Fruit fly (Drosophila melanogaster) whole organism, embryonic: ENCODE results near the gene CG11726.
A peak's percentile ranks its signal among the peaks of the same experiment; 100 is the strongest.

Source experiments
- Atf-2 ChIP-seq: fragments of 200-800 bp; sonication (Bioruptor generic); optimal IDR thresholded peaks from 2 replicates; lab custom pipeline; 2016; ENCODE audit warnings: missing biosample characterization, missing genetic modification characterization
- Blimp-1 ChIP-seq: fragments of 200-800 bp; sonication (Bioruptor generic); optimal IDR thresholded peaks from 3 replicates; lab custom pipeline; 2018; ENCODE audit warnings: missing biosample characterization, missing genetic modification characterization, mild to moderate bottlenecking, moderate library complexity, missing genetic modification reagents
- CG1024 ChIP-seq: fragments of 200-800 bp; sonication (Bioruptor generic); IDR thresholded peaks from 2 replicates; pipeline ENCODE4 v1.3.6; 2022; ENCODE audit warnings: missing biosample characterization, missing genetic modification characterization
- CG11560 ChIP-seq: fragments of 200-800 bp; sonication (Bioruptor generic); IDR thresholded peaks from 3 replicates; pipeline ENCODE4 v1.3.6; 2022; ENCODE audit warnings: missing biosample characterization, missing genetic modification characterization
- CG12071 ChIP-seq: fragments of 200-800 bp; sonication (Bioruptor generic); optimal IDR thresholded peaks from 3 replicates; lab custom pipeline; 2018; ENCODE audit warnings: missing biosample characterization, mild to moderate bottlenecking, missing genetic modification characterization
- CG12391 ChIP-seq: fragments of 200-800 bp; sonication (Bioruptor generic); optimal IDR thresholded peaks from 3 replicates; lab custom pipeline; 2018; ENCODE audit warnings: missing biosample characterization, mild to moderate bottlenecking, missing genetic modification characterization, moderate library complexity
- CG13424 ChIP-seq: fragments of 200-800 bp; sonication (Bioruptor generic); optimal IDR thresholded peaks from 2 replicates; lab custom pipeline; 2019; ENCODE audit warnings: missing biosample characterization, mild to moderate bottlenecking, missing genetic modification characterization, moderate library complexity
- CG14050 ChIP-seq: fragments of 200-800 bp; sonication (Bioruptor generic); IDR thresholded peaks from 3 replicates; pipeline ENCODE4 v1.3.6; 2022; ENCODE audit warnings: missing biosample characterization, missing genetic modification characterization
- CG14441 ChIP-seq: fragments of 200-800 bp; sonication (Bioruptor generic); IDR thresholded peaks from 2 replicates; pipeline ENCODE4 v1.3.6; 2022; ENCODE audit warnings: missing biosample characterization, missing genetic modification characterization
- CG1647 ChIP-seq: fragments of 200-800 bp; sonication (Bioruptor generic); optimal IDR thresholded peaks from 3 replicates; lab custom pipeline; 2016; ENCODE audit warnings: missing biosample characterization, missing genetic modification characterization
- CG17328 ChIP-seq: fragments of 200-800 bp; sonication (Bioruptor generic); IDR thresholded peaks from 2 replicates; pipeline ENCODE4 v1.3.6; 2022; ENCODE audit warnings: missing biosample characterization, missing genetic modification characterization
- CG3995 ChIP-seq: fragments of 200-800 bp; sonication (Bioruptor generic); optimal IDR thresholded peaks from 3 replicates; lab custom pipeline; 2016; ENCODE audit warnings: missing biosample characterization, missing genetic modification characterization
- CG4854 ChIP-seq: fragments of 200-800 bp; sonication (Bioruptor generic); optimal IDR thresholded peaks from 2 replicates; lab custom pipeline; 2016; ENCODE audit warnings: missing biosample characterization, missing genetic modification characterization, inconsistent platforms
- CG6272 ChIP-seq: fragments of 200-800 bp; sonication (Bioruptor generic); IDR thresholded peaks from 2 replicates; pipeline ENCODE4 v1.3.6; 2022; ENCODE audit warnings: missing biosample characterization, missing genetic modification characterization
- CG6813 ChIP-seq: fragments of 200-800 bp; sonication (Bioruptor generic); optimal IDR thresholded peaks from 2 replicates; lab custom pipeline; 2017; ENCODE audit warnings: missing biosample characterization, missing genetic modification characterization, mild to moderate bottlenecking, moderate library complexity, missing genetic modification reagents
- CG7786 ChIP-seq: fragments of 200-800 bp; sonication (Bioruptor generic); optimal IDR thresholded peaks from 2 replicates; lab custom pipeline; 2016; ENCODE audit warnings: missing biosample characterization, missing genetic modification characterization
- CG8359 ChIP-seq: fragments of 200-800 bp; sonication (Bioruptor generic); optimal IDR thresholded peaks from 2 replicates; lab custom pipeline; 2017; ENCODE audit warnings: missing biosample characterization, mild to moderate bottlenecking, missing genetic modification characterization, borderline replicate concordance
- CrebB ChIP-seq: fragments of 200-800 bp; sonication (Bioruptor generic); optimal IDR thresholded peaks from 3 replicates; lab custom pipeline; 2018; ENCODE audit warnings: missing biosample characterization, mild to moderate bottlenecking, missing genetic modification characterization
- Deaf1 ChIP-seq: fragments of 200-800 bp; optimal IDR thresholded peaks from 3 replicates; lab custom pipeline; 2019; ENCODE audit warnings: missing biosample characterization, mild to moderate bottlenecking, missing genetic modification characterization, moderate library complexity
- Dfd ChIP-seq, 2 experiments: fragments of >200 bp; optimal IDR thresholded peaks; 2 replicates each; lab custom pipeline; 2017; ENCODE audit warnings: missing biosample characterization in 2 of 2, missing genetic modification characterization in 2 of 2
- Dip3 ChIP-seq: fragments of 200-800 bp; sonication (Bioruptor generic); optimal IDR thresholded peaks from 3 replicates; lab custom pipeline; 2016; ENCODE audit warnings: missing biosample characterization, missing genetic modification characterization
- Drgx ChIP-seq: fragments of 200-800 bp; sonication (Bioruptor generic); IDR thresholded peaks from 2 replicates; pipeline ENCODE4 v1.3.6; 2022; ENCODE audit warnings: missing biosample characterization, missing genetic modification characterization
- Gug ChIP-seq: fragments of 200-800 bp; sonication (Bioruptor generic); IDR thresholded peaks from 4 replicates; pipeline ENCODE4 v1.3.6; 2022; ENCODE audit warnings: missing biosample characterization, missing genetic modification characterization
- H2.0 ChIP-seq: fragments of 200-800 bp; sonication (Bioruptor generic); IDR thresholded peaks from 2 replicates; pipeline ENCODE4 v1.3.6; 2022; ENCODE audit warnings: missing biosample characterization, missing genetic modification characterization
- Lhr ChIP-seq: fragments of 200-800 bp; sonication (Bioruptor generic); optimal IDR thresholded peaks from 3 replicates; lab custom pipeline; 2017; ENCODE audit warnings: mild to moderate bottlenecking, missing biosample characterization, missing genetic modification reagents, missing genetic modification characterization
- MBD-R2 ChIP-seq: fragments of 200-800 bp; sonication (Bioruptor generic); IDR thresholded peaks from 2 replicates; pipeline ENCODE4 v1.3.6; 2022; ENCODE audit warnings: missing biosample characterization, missing genetic modification characterization
- Meics ChIP-seq: fragments of 200-800 bp; sonication (Bioruptor generic); optimal IDR thresholded peaks from 2 replicates; lab custom pipeline; 2017; ENCODE audit warnings: missing biosample characterization, mild to moderate bottlenecking, missing genetic modification characterization
- Nf-YA ChIP-seq: fragments of 200-800 bp; sonication (Bioruptor generic); IDR thresholded peaks from 2 replicates; pipeline ENCODE4 v1.3.6; 2022; ENCODE audit warnings: missing biosample characterization, missing genetic modification characterization
- Six4 ChIP-seq: fragments of 200-800 bp; sonication (Bioruptor generic); optimal IDR thresholded peaks from 2 replicates; lab custom pipeline; 2016; ENCODE audit warnings: missing biosample characterization, missing genetic modification characterization
- ara ChIP-seq: fragments of 200-800 bp; sonication (Bioruptor generic); IDR thresholded peaks from 2 replicates; pipeline ENCODE4 v1.3.6; 2022; ENCODE audit warnings: missing biosample characterization, missing genetic modification characterization
- bbx ChIP-seq: fragments of 200-800 bp; sonication (Bioruptor generic); IDR thresholded peaks from 2 replicates; pipeline ENCODE4 v1.3.6; 2022; ENCODE audit warnings: missing biosample characterization, missing genetic modification characterization; ENCODE audit not compliant: partially characterized antibody
- bigmax ChIP-seq: fragments of 200-800 bp; sonication (Bioruptor generic); optimal IDR thresholded peaks from 2 replicates; lab custom pipeline; 2018; ENCODE audit warnings: missing biosample characterization, mild to moderate bottlenecking, missing genetic modification characterization
- cas ChIP-seq: fragments of 200-800 bp; sonication (Bioruptor generic); IDR thresholded peaks from 2 replicates; pipeline ENCODE4 v1.3.6; 2022; ENCODE audit warnings: missing biosample characterization, missing genetic modification characterization
- danr ChIP-seq: fragments of 200-800 bp; sonication (Bioruptor generic); IDR thresholded peaks from 2 replicates; pipeline ENCODE4 v1.3.6; 2022; ENCODE audit warnings: missing biosample characterization, missing genetic modification characterization
- gro ChIP-seq: fragments of 200-800 bp; sonication (Bioruptor generic); optimal IDR thresholded peaks from 2 replicates; lab custom pipeline; 2016; ENCODE audit warnings: missing biosample characterization, missing genetic modification characterization
- gt ChIP-seq: fragments of 200-800 bp; sonication (Bioruptor generic); IDR thresholded peaks from 2 replicates; pipeline ENCODE4 v1.3.6; 2022; ENCODE audit warnings: missing biosample characterization, missing genetic modification characterization
- ham ChIP-seq: fragments of 200-800 bp; sonication (Bioruptor generic); IDR thresholded peaks from 2 replicates; pipeline ENCODE4 v1.3.6; 2022; ENCODE audit warnings: missing biosample characterization, missing genetic modification characterization
- mld ChIP-seq: fragments of 200-800 bp; sonication (Bioruptor generic); IDR thresholded peaks from 3 replicates; pipeline ENCODE4 v1.3.6; 2022; ENCODE audit warnings: missing biosample characterization, missing genetic modification characterization; ENCODE audit not compliant: partially characterized antibody
- pb ChIP-seq: fragments of 200-800 bp; sonication (Bioruptor generic); optimal IDR thresholded peaks from 3 replicates; lab custom pipeline; 2016; ENCODE audit warnings: missing biosample characterization, missing genetic modification characterization
- pho ChIP-seq: fragments of 200-800 bp; sonication (Bioruptor generic); optimal IDR thresholded peaks from 2 replicates; lab custom pipeline; 2016; ENCODE audit warnings: missing biosample characterization, missing genetic modification characterization
- psq ChIP-seq: fragments of 200-800 bp; sonication (Bioruptor generic); optimal IDR thresholded peaks from 2 replicates; lab custom pipeline; 2017; ENCODE audit warnings: missing biosample characterization, missing genetic modification characterization
- repo ChIP-seq: fragments of 200-800 bp; sonication (Bioruptor generic); optimal IDR thresholded peaks from 2 replicates; lab custom pipeline; 2016; ENCODE audit warnings: missing biosample characterization, missing genetic modification characterization
- salm ChIP-seq: fragments of 200-800 bp; sonication (Bioruptor generic); optimal IDR thresholded peaks from 2 replicates; lab custom pipeline; 2018; ENCODE audit warnings: missing biosample characterization, mild to moderate bottlenecking, missing genetic modification characterization
- sens ChIP-seq: fragments of 200-800 bp; sonication (Bioruptor generic); peaks from one replicate; lab custom pipeline; 2016; ENCODE audit warnings: missing biosample characterization, missing genetic modification characterization
- slbo ChIP-seq: fragments of 200-800 bp; sonication (Bioruptor generic); IDR thresholded peaks from 2 replicates; pipeline ENCODE4 v1.3.6; 2022; ENCODE audit warnings: missing biosample characterization, missing genetic modification characterization
- slp2 ChIP-seq: fragments of 200-800 bp; sonication (Bioruptor generic); optimal IDR thresholded peaks from 2 replicates; lab custom pipeline; 2016; ENCODE audit warnings: missing biosample characterization, missing genetic modification characterization
- ssp ChIP-seq: fragments of 200-800 bp; sonication (Bioruptor generic); IDR thresholded peaks from 2 replicates; pipeline ENCODE4 v1.3.6; 2022; ENCODE audit warnings: missing biosample characterization, missing genetic modification characterization
- tx ChIP-seq: fragments of 200-800 bp; sonication (Bioruptor generic); optimal IDR thresholded peaks from 2 replicates; lab custom pipeline; 2016; ENCODE audit warnings: missing biosample characterization, missing genetic modification characterization
- unpg ChIP-seq: fragments of 200-800 bp; sonication (Bioruptor generic); optimal IDR thresholded peaks from 3 replicates; lab custom pipeline; 2018; ENCODE audit warnings: missing biosample characterization, mild to moderate bottlenecking, missing genetic modification characterization, moderate library complexity

Gene CG11726

dm6 chr3L:11350680-11351665, 43.5 kb upstream of the CG11726 start (continued):
- TF ChIP-seq repo = no peak
- no peak for TF ChIP-seq Atf-2 (GFP tag; lab: Kevin White, UChicago)
- peak; percentile 18; the same call in 1 of the 2 replicates for TF ChIP-seq ara (GFP tag; lab: Robert Waterston, UW)
- TF ChIP-seq CG8359 (GFP tag; lab: Kevin White, UChicago) = no peak
- TF ChIP-seq Six4 (GFP tag; lab: Kevin White, UChicago) = peak; percentile 19
- TF ChIP-seq Dip3 (GFP tag; lab: Kevin White, UChicago) = peak; percentile 56
- peak; percentile 26 for TF ChIP-seq Deaf1
- TF ChIP-seq Lhr = no peak
- TF ChIP-seq danr (GFP tag; lab: Robert Waterston, UW) = no peak
- TF ChIP-seq pho (GFP tag; lab: Kevin White, UChicago) = peak; percentile 24
- no peak for TF ChIP-seq ssp (GFP tag; lab: Robert Waterston, UW)
- TF ChIP-seq Drgx = peak; percentile 81
- no peak for TF ChIP-seq bigmax (GFP tag; lab: Kevin White, UChicago)
- TF ChIP-seq tx (GFP tag; lab: Kevin White, UChicago) = no peak
- TF ChIP-seq psq (GFP tag; lab: Kevin White, UChicago) = no peak
- TF ChIP-seq ham = no peak
- TF ChIP-seq CG11560 (tag; lab: Robert Waterston, UW) = peak; percentile 36; the same call in 2 of the 3 replicates
- TF ChIP-seq CrebB (tag; lab: Kevin White, UChicago) = peak; percentile 49
- no peak for TF ChIP-seq CG6813 (GFP tag; lab: Kevin White, UChicago)
- TF ChIP-seq CG12071 = peak; percentile 31
- TF ChIP-seq CG17328 (GFP tag; lab: Robert Waterston, UW) = no peak; the same call in 1 of the 2 replicates
- TF ChIP-seq CG6272 (GFP tag; lab: Robert Waterston, UW) = no peak
- no peak for TF ChIP-seq mld (GFP tag; lab: Robert Waterston, UW)
- TF ChIP-seq Blimp-1 (GFP tag; lab: Kevin White, UChicago) = peak; percentile 35
- peak; percentile 63 for TF ChIP-seq gro (GFP tag; lab: Kevin White, UChicago)
- peak; percentile 15 for TF ChIP-seq unpg
- TF ChIP-seq CG1647 (GFP tag; lab: Kevin White, UChicago) = peak; percentile 8
- TF ChIP-seq bbx (GFP tag; lab: Robert Waterston, UW) = no peak
- no peak for TF ChIP-seq cas
- peak; percentile 40; the same call in 1 of the 4 replicates for TF ChIP-seq Gug (GFP tag; lab: Robert Waterston, UW)
- 0 out of 2 replicates have a peak, but pooled peaks have one; percentile 2 for TF ChIP-seq H2.0
- no peak for TF ChIP-seq CG3995
- TF ChIP-seq Nf-YA = no peak
- TF ChIP-seq CG14441 (GFP tag; lab: Robert Waterston, UW) = peak; percentile 45; the same call in 1 of the 2 replicates
- TF ChIP-seq CG14050 (GFP tag; lab: Robert Waterston, UW) = peak; percentile 30; the same call in 1 of the 3 replicates
- no peak for TF ChIP-seq salm (tag; lab: Kevin White, UChicago)
- peak; percentile 53 for TF ChIP-seq slbo
- no peak for TF ChIP-seq pb (GFP tag; lab: Kevin White, UChicago)
- peak; percentile 69 for TF ChIP-seq CG13424 (tag; lab: Kevin White, UChicago)
- peak; percentile 81 for TF ChIP-seq CG12391
- peak; percentile 78 for TF ChIP-seq sens (GFP tag; lab: Kevin White, UChicago)
- peak; percentile 65 for TF ChIP-seq Meics
- no peak for TF ChIP-seq Dfd (GFP tag; optimal IDR thresholded peaks at IDR 0.05; lab: Kevin White, UChicago)
- no peak for TF ChIP-seq gt (GFP tag; lab: Robert Waterston, UW)
- TF ChIP-seq CG1024 (GFP tag; lab: Robert Waterston, UW) = peak; percentile 54
- TF ChIP-seq slp2 (GFP tag; lab: Kevin White, UChicago) = peak; percentile 46
- no peak for TF ChIP-seq CG4854 (GFP tag; lab: Kevin White, UChicago)
- peak; percentile 52 for TF ChIP-seq CG7786
- no peak for TF ChIP-seq MBD-R2
